Worm (Caenorhabditis elegans) whole organism, L3 larva: ENCODE results near the gene lpd-9.

Source experiments
- R02D3.7 ChIP-seq: fragments of 150-350 bp; optimal IDR thresholded peaks from 2 replicates; lab custom pipeline; 2014; ENCODE audit warnings: missing biosample characterization, missing genetic modification characterization
- ZK546.5 ChIP-seq: sonication (generic microtip); optimal IDR thresholded peaks from 2 replicates; lab custom pipeline; 2017; ENCODE audit warnings: missing biosample characterization, missing genetic modification characterization
- aly-2 ChIP-seq: fragments of 150-350 bp; optimal IDR thresholded peaks from 2 replicates; lab custom pipeline; 2014; ENCODE audit warnings: missing biosample characterization, missing genetic modification characterization
- ama-1 ChIP-seq: fragments of 150-350 bp; optimal IDR thresholded peaks from 2 replicates; lab custom pipeline; 2018
- ceh-16 ChIP-seq: sonication (generic microtip); optimal IDR thresholded peaks from 2 replicates; lab custom pipeline; 2017; ENCODE audit warnings: missing biosample characterization, missing genetic modification characterization
- ceh-28 ChIP-seq: fragments of 150-350 bp; optimal IDR thresholded peaks from 2 replicates; lab custom pipeline; 2014; ENCODE audit warnings: missing biosample characterization, missing genetic modification reagents, missing genetic modification characterization
- ceh-82 ChIP-seq: fragments of 150-350 bp; optimal IDR thresholded peaks from 2 replicates; lab custom pipeline; 2014; ENCODE audit warnings: missing biosample characterization, missing genetic modification characterization
- ceh-9 ChIP-seq: sonication (generic microtip); optimal IDR thresholded peaks from 2 replicates; lab custom pipeline; 2018; ENCODE audit warnings: missing biosample characterization, missing genetic modification characterization
- daf-12 ChIP-seq: fragments of 150-350 bp; optimal IDR thresholded peaks from 2 replicates; lab custom pipeline; 2014; ENCODE audit warnings: missing biosample characterization, missing genetic modification reagents, missing genetic modification characterization
- egl-27 ChIP-seq: sonication (generic microtip); optimal IDR thresholded peaks from 4 replicates; lab custom pipeline; 2017; ENCODE audit warnings: missing biosample characterization, missing genetic modification reagents, missing genetic modification characterization
- egl-5 ChIP-seq: fragments of 150-350 bp; optimal IDR thresholded peaks from 2 replicates; lab custom pipeline; 2017; ENCODE audit warnings: missing biosample characterization, missing genetic modification reagents, missing genetic modification characterization, inconsistent platforms
- elt-1 ChIP-seq: fragments of 150-350 bp; optimal IDR thresholded peaks from 2 replicates; lab custom pipeline; 2014; ENCODE audit warnings: missing biosample characterization, missing genetic modification characterization
- elt-2 ChIP-seq: sonication (generic microtip); optimal IDR thresholded peaks from 2 replicates; lab custom pipeline; 2016; ENCODE audit warnings: missing genetic modification reagents, mild to moderate bottlenecking, missing genetic modification characterization, missing compliant biosample characterization
- elt-3 ChIP-seq, 3 experiments: fragments of 150-350 bp in 1 of 3; sonication (generic microtip) in 2 of 3; optimal IDR thresholded peaks; 2 replicates in 2 of 3; 4 replicates in 1 of 3; lab custom pipeline; 2014 to 2017; ENCODE audit warnings: missing biosample characterization in 3 of 3, missing genetic modification characterization in 3 of 3
- eor-1 ChIP-seq, 2 experiments: fragments of 150-350 bp; optimal IDR thresholded peaks; 2 replicates each; lab custom pipeline; 2014 to 2018; ENCODE audit warnings: missing biosample characterization in 2 of 2, missing genetic modification characterization in 2 of 2
- fkh-10 ChIP-seq: sonication (generic microtip); optimal IDR thresholded peaks from 2 replicates; lab custom pipeline; 2017; ENCODE audit warnings: missing biosample characterization, missing genetic modification reagents, missing genetic modification characterization
- fkh-2 ChIP-seq: fragments of 150-350 bp; optimal IDR thresholded peaks from 2 replicates; lab custom pipeline; 2014; ENCODE audit warnings: missing biosample characterization, missing genetic modification reagents, missing genetic modification characterization
- fos-1 ChIP-seq: fragments of 150-350 bp; optimal IDR thresholded peaks from 2 replicates; lab custom pipeline; 2014; ENCODE audit warnings: missing biosample characterization, missing genetic modification characterization
- hmg-11 ChIP-seq: sonication (generic microtip); optimal IDR thresholded peaks from 2 replicates; lab custom pipeline; 2016; ENCODE audit warnings: missing genetic modification characterization, missing compliant biosample characterization
- jun-1 ChIP-seq: fragments of 150-350 bp; optimal IDR thresholded peaks from 2 replicates; lab custom pipeline; 2014; ENCODE audit warnings: missing biosample characterization, missing genetic modification reagents, missing genetic modification characterization
- lin-15B ChIP-seq: fragments of 150-350 bp; optimal IDR thresholded peaks from 2 replicates; lab custom pipeline; 2014; ENCODE audit warnings: missing biosample characterization, missing genetic modification characterization
- lin-39 ChIP-seq: fragments of 150-350 bp; optimal IDR thresholded peaks from 2 replicates; lab custom pipeline; 2018; ENCODE audit warnings: missing biosample characterization, missing genetic modification reagents, missing genetic modification characterization
- lsy-12 ChIP-seq: sonication (generic microtip); optimal IDR thresholded peaks from 2 replicates; lab custom pipeline; 2016; ENCODE audit warnings: mild to moderate bottlenecking, missing genetic modification characterization, missing compliant biosample characterization
- mdl-1 ChIP-seq: fragments of 150-350 bp; optimal IDR thresholded peaks from 2 replicates; lab custom pipeline; 2014; ENCODE audit warnings: missing biosample characterization, missing genetic modification characterization
- mml-1 ChIP-seq: fragments of 150-350 bp; sonication (generic microtip); optimal IDR thresholded peaks from 3 replicates; lab custom pipeline; 2014; ENCODE audit warnings: missing biosample characterization, missing genetic modification characterization
- nfya-1 ChIP-seq: sonication (generic microtip); optimal IDR thresholded peaks from 2 replicates; lab custom pipeline; 2017; ENCODE audit warnings: missing genetic modification characterization, mild to moderate bottlenecking, missing compliant biosample characterization, antibody characterized with exemption, moderate library complexity; ENCODE audit not compliant: insufficient read depth
- nhr-11 ChIP-seq: fragments of 150-350 bp; optimal IDR thresholded peaks from 2 replicates; lab custom pipeline; 2014; ENCODE audit warnings: missing biosample characterization, missing genetic modification characterization
- nhr-12 ChIP-seq: fragments of 150-350 bp; optimal IDR thresholded peaks from 2 replicates; lab custom pipeline; 2014; ENCODE audit warnings: missing biosample characterization, missing genetic modification characterization
- nhr-23 ChIP-seq: fragments of 150-350 bp; optimal IDR thresholded peaks from 2 replicates; lab custom pipeline; 2014; ENCODE audit warnings: missing biosample characterization, missing genetic modification reagents, missing genetic modification characterization
- nhr-237 ChIP-seq: fragments of 150-350 bp; optimal IDR thresholded peaks from 2 replicates; lab custom pipeline; 2014; ENCODE audit warnings: missing biosample characterization, missing genetic modification characterization
- nhr-25 ChIP-seq: sonication (generic microtip); optimal IDR thresholded peaks from 2 replicates; lab custom pipeline; 2017; ENCODE audit warnings: missing biosample characterization, missing genetic modification characterization
- nhr-28 ChIP-seq: fragments of 150-350 bp; optimal IDR thresholded peaks from 2 replicates; lab custom pipeline; 2014; ENCODE audit warnings: missing biosample characterization, missing genetic modification characterization
- nhr-43 ChIP-seq: sonication (generic microtip); optimal IDR thresholded peaks from 2 replicates; lab custom pipeline; 2016; ENCODE audit warnings: mild to moderate bottlenecking, missing genetic modification characterization, missing compliant biosample characterization; ENCODE audit not compliant: poor library complexity, severe bottlenecking
- nhr-67 ChIP-seq: fragments of 150-350 bp; optimal IDR thresholded peaks from 2 replicates; lab custom pipeline; 2014; ENCODE audit warnings: missing biosample characterization, missing genetic modification characterization
- nhr-76 ChIP-seq: fragments of 150-350 bp; sonication (generic microtip); optimal IDR thresholded peaks from 5 replicates; lab custom pipeline; 2014; ENCODE audit warnings: missing biosample characterization, missing genetic modification characterization
- nhr-77 ChIP-seq: fragments of 150-350 bp; optimal IDR thresholded peaks from 2 replicates; lab custom pipeline; 2014; ENCODE audit warnings: missing biosample characterization, missing genetic modification characterization
- pha-4 ChIP-seq: fragments of 150-350 bp; optimal IDR thresholded peaks from 2 replicates; lab custom pipeline; 2014; ENCODE audit warnings: missing biosample characterization, missing genetic modification reagents, missing genetic modification characterization
- pqm-1 ChIP-seq: fragments of 150-350 bp; optimal IDR thresholded peaks from 2 replicates; lab custom pipeline; 2017; ENCODE audit warnings: missing biosample characterization, missing genetic modification characterization, inconsistent platforms
- sea-2 ChIP-seq: fragments of 150-350 bp; sonication (generic microtip); optimal IDR thresholded peaks from 4 replicates; lab custom pipeline; 2014; ENCODE audit warnings: missing biosample characterization, missing genetic modification reagents, missing genetic modification characterization
- skn-1 ChIP-seq: fragments of 150-350 bp; optimal IDR thresholded peaks from 2 replicates; lab custom pipeline; 2014; ENCODE audit warnings: missing biosample characterization, missing genetic modification characterization
- snpc-4 ChIP-seq: fragments of 150-350 bp; optimal IDR thresholded peaks from 2 replicates; lab custom pipeline; 2014; ENCODE audit warnings: missing biosample characterization, missing genetic modification characterization
- tbx-2 ChIP-seq: sonication (generic microtip); optimal IDR thresholded peaks from 2 replicates; lab custom pipeline; 2016; ENCODE audit warnings: mild to moderate bottlenecking, missing genetic modification characterization, missing compliant biosample characterization
- unc-39 ChIP-seq: sonication (generic microtip); optimal IDR thresholded peaks from 4 replicates; lab custom pipeline; 2017; ENCODE audit warnings: missing biosample characterization, missing genetic modification characterization
- unc-62 ChIP-seq: fragments of 150-350 bp; sonication (generic microtip); optimal IDR thresholded peaks from 4 replicates; lab custom pipeline; 2014; ENCODE audit warnings: missing biosample characterization, missing genetic modification reagents, missing genetic modification characterization
- zag-1 ChIP-seq: fragments of 150-350 bp; optimal IDR thresholded peaks from 2 replicates; lab custom pipeline; 2014; ENCODE audit warnings: missing biosample characterization, missing genetic modification characterization
- ztf-11 ChIP-seq: fragments of 150-350 bp; optimal IDR thresholded peaks from 2 replicates; lab custom pipeline; 2014; ENCODE audit warnings: missing biosample characterization, missing genetic modification characterization
- ztf-4 ChIP-seq: fragments of 150-350 bp; optimal IDR thresholded peaks from 2 replicates; lab custom pipeline; 2014; ENCODE audit warnings: missing biosample characterization, missing genetic modification characterization

The lpd-9 gene

ce11 chrV:10536808-10537207 is 42.3 kb upstream of the lpd-9 start:
- TF ChIP-seq R02D3.7 (tag; lab: Kevin White, UChicago) (peak; percentile 75), ama-1 (lab: Kevin White, UChicago) (peak; percentile 67), fos-1 (no peak), tbx-2 (peak; percentile 86), nhr-77 (tag; lab: Kevin White, UChicago) (peak; percentile 48), daf-12 (tag; lab: Kevin White, UChicago) (no peak), elt-3 (tag; optimal IDR thresholded peaks at IDR 0.05; lab: Kevin White, UChicago) (peak in 1 of 3 experiments; percentile 29), lsy-12 (tag; lab: Kevin White, UChicago) (peak; percentile 71), nhr-28 (tag; lab: Kevin White, UChicago) (no peak), nhr-11 (no peak), ceh-28 (tag; lab: Kevin White, UChicago) (peak; percentile 85), ceh-82 (tag; lab: Kevin White, UChicago) (peak; percentile 73), ztf-4 (tag; lab: Kevin White, UChicago) (peak; percentile 53), mdl-1 (tag; lab: Kevin White, UChicago) (peak; percentile 65), ztf-11 (tag; lab: Kevin White, UChicago) (no peak), unc-62 (GFP tag; lab: Kevin White, UChicago) (peak; percentile 61), fkh-10 (GFP tag; lab: Kevin White, UChicago) (peak; percentile 37), nhr-67 (no peak), nfya-1 (tag; lab: Kevin White, UChicago) (peak; percentile 95), nhr-43 (tag; lab: Kevin White, UChicago) (peak; percentile 89), ceh-16 (tag; lab: Kevin White, UChicago) (no peak), lin-39 (peak; percentile 86), skn-1 (tag; lab: Kevin White, UChicago) (peak; percentile 62), ceh-9 (no peak), jun-1 (peak; percentile 87), pha-4 (tag; lab: Kevin White, UChicago) (peak; percentile 94), nhr-12 (tag; lab: Kevin White, UChicago) (no peak), mml-1 (tag; lab: Kevin White, UChicago) (no peak), nhr-237 (tag; lab: Kevin White, UChicago) (no peak), nhr-23 (peak; percentile 92), egl-5 (tag; lab: Kevin White, UChicago) (peak; percentile 78), eor-1 (tag; optimal IDR thresholded peaks at IDR 0.05; lab: Kevin White, UChicago) (no peak), pqm-1 (tag; lab: Kevin White, UChicago) (peak; percentile 56), snpc-4 (tag; lab: Kevin White, UChicago) (peak; percentile 93), elt-2 (peak; percentile 58), hmg-11 (peak; percentile 91), aly-2 (tag; lab: Kevin White, UChicago) (no peak), sea-2 (no peak), unc-39 (tag; lab: Kevin White, UChicago) (no peak), fkh-2 (tag; lab: Kevin White, UChicago) (no peak), zag-1 (tag; lab: Kevin White, UChicago) (peak; percentile 32), nhr-76 (tag; lab: Kevin White, UChicago) (no peak), egl-27 (tag; lab: Kevin White, UChicago) (peak; percentile 61), nhr-25 (tag; lab: Kevin White, UChicago) (peak; percentile 97), elt-1 (tag; lab: Kevin White, UChicago) (peak; percentile 47), lin-15B (peak; percentile 93), ZK546.5 (tag; lab: Kevin White, UChicago) (peak; percentile 36)
